Fruit fly (Drosophila melanogaster) whole organism, embryonic: Measurements from ENCODE around the gene Cpr30F.

ENCODE experiments used
- Antp ChIP-seq: fragments of 200-800 bp; sonication (Bioruptor generic); optimal IDR thresholded peaks from 3 replicates; lab custom pipeline; 2016; ENCODE audit warnings: missing biosample characterization, missing genetic modification characterization
- CG10979 ChIP-seq: fragments of 200-800 bp; sonication (Bioruptor generic); optimal IDR thresholded peaks from 2 replicates; lab custom pipeline; 2018; ENCODE audit warnings: missing biosample characterization, mild to moderate bottlenecking, missing genetic modification characterization, moderate library complexity
- CG11085 ChIP-seq: fragments of 200-800 bp; sonication (Bioruptor generic); IDR thresholded peaks from 2 replicates; pipeline ENCODE4 v1.3.6; 2022; ENCODE audit warnings: missing biosample characterization, missing genetic modification characterization
- CG16815 ChIP-seq: fragments of 200-800 bp; sonication (Bioruptor generic); optimal IDR thresholded peaks from 3 replicates; lab custom pipeline; 2017; ENCODE audit warnings: missing biosample characterization, mild to moderate bottlenecking, missing genetic modification characterization
- CG17829 ChIP-seq: fragments of 200-800 bp; optimal IDR thresholded peaks from 2 replicates; lab custom pipeline; 2019; ENCODE audit warnings: missing biosample characterization, mild to moderate bottlenecking, missing genetic modification characterization, moderate library complexity
- CG2202 ChIP-seq: fragments of 200-800 bp; sonication (Bioruptor generic); optimal IDR thresholded peaks from 2 replicates; lab custom pipeline; 2018; ENCODE audit warnings: missing biosample characterization, mild to moderate bottlenecking, missing genetic modification characterization
- CG2712 ChIP-seq: fragments of 200-800 bp; optimal IDR thresholded peaks from 3 replicates; lab custom pipeline; 2019; ENCODE audit warnings: missing biosample characterization, mild to moderate bottlenecking, missing genetic modification characterization, moderate library complexity
- CG4730 ChIP-seq: fragments of 200-800 bp; sonication (Bioruptor generic); IDR thresholded peaks from 2 replicates; pipeline ENCODE4 v1.3.6; 2022; ENCODE audit warnings: missing biosample characterization, missing genetic modification characterization
- CG6254 ChIP-seq: fragments of 200-800 bp; sonication (Bioruptor generic); optimal IDR thresholded peaks from 3 replicates; lab custom pipeline; 2017; ENCODE audit warnings: mild to moderate bottlenecking, missing biosample characterization, missing genetic modification reagents, missing genetic modification characterization
- CG6791 ChIP-seq: fragments of 200-800 bp; sonication (Bioruptor generic); IDR thresholded peaks from 3 replicates; pipeline ENCODE4 v1.3.6; 2022; ENCODE audit warnings: missing biosample characterization, missing genetic modification characterization; ENCODE audit not compliant: partially characterized antibody
- CG7928 ChIP-seq: fragments of 200-800 bp; sonication (Bioruptor generic); optimal IDR thresholded peaks from 2 replicates; lab custom pipeline; 2017; ENCODE audit warnings: missing biosample characterization, mild to moderate bottlenecking, missing genetic modification characterization
- CG8765 ChIP-seq: fragments of 200-800 bp; sonication (Bioruptor generic); IDR thresholded peaks from 2 replicates; pipeline ENCODE4 v1.3.6; 2022; ENCODE audit warnings: missing biosample characterization, missing genetic modification characterization
- CkIIα-i1 ChIP-seq: fragments of 200-800 bp; sonication (Bioruptor generic); IDR thresholded peaks from 2 replicates; pipeline ENCODE4 v1.3.6; 2022; ENCODE audit warnings: missing biosample characterization, missing genetic modification characterization
- Ets97D ChIP-seq: fragments of 200-800 bp; sonication (Bioruptor generic); optimal IDR thresholded peaks from 3 replicates; lab custom pipeline; 2016; ENCODE audit warnings: missing biosample characterization, missing genetic modification characterization
- Fer3 ChIP-seq: fragments of 200-800 bp; sonication (Bioruptor generic); optimal IDR thresholded peaks from 2 replicates; lab custom pipeline; 2018; ENCODE audit warnings: missing biosample characterization, mild to moderate bottlenecking, missing genetic modification characterization, moderate library complexity
- NFAT ChIP-seq: fragments of 200-800 bp; sonication (Bioruptor generic); IDR thresholded peaks from 2 replicates; pipeline ENCODE4 v1.3.6; 2022; ENCODE audit warnings: missing biosample characterization, missing genetic modification characterization
- Oaz ChIP-seq: fragments of 200-800 bp; sonication (Bioruptor generic); IDR thresholded peaks from 2 replicates; pipeline ENCODE4 v1.3.6; 2022; ENCODE audit warnings: missing biosample characterization, missing genetic modification characterization
- Ptx1 ChIP-seq: fragments of 200-800 bp; sonication (Bioruptor generic); IDR thresholded peaks from 2 replicates; pipeline ENCODE4 v1.3.6; 2022; ENCODE audit warnings: missing biosample characterization, missing genetic modification characterization
- Ravus ChIP-seq: fragments of 200-800 bp; sonication (Bioruptor generic); IDR thresholded peaks from 2 replicates; pipeline ENCODE4 v1.3.6; 2022; ENCODE audit warnings: missing biosample characterization, missing genetic modification characterization
- Sox102F ChIP-seq: fragments of 200-800 bp; sonication (Bioruptor generic); optimal IDR thresholded peaks from 2 replicates; lab custom pipeline; 2018; ENCODE audit warnings: missing biosample characterization, mild to moderate bottlenecking, missing genetic modification characterization, moderate library complexity
- amos ChIP-seq: fragments of 200-800 bp; sonication (Bioruptor generic); IDR thresholded peaks from 2 replicates; pipeline ENCODE4 v1.3.6; 2022; ENCODE audit warnings: missing biosample characterization, missing genetic modification characterization; ENCODE audit not compliant: partially characterized antibody
- bigmax ChIP-seq: fragments of 200-800 bp; sonication (Bioruptor generic); optimal IDR thresholded peaks from 2 replicates; lab custom pipeline; 2018; ENCODE audit warnings: missing biosample characterization, mild to moderate bottlenecking, missing genetic modification characterization
- cato ChIP-seq: fragments of 200-800 bp; sonication (Bioruptor generic); optimal IDR thresholded peaks from 2 replicates; lab custom pipeline; 2016; ENCODE audit warnings: missing biosample characterization, missing genetic modification characterization, borderline replicate concordance
- chm ChIP-seq: fragments of 200-800 bp; sonication (Bioruptor generic); IDR thresholded peaks from 2 replicates; pipeline ENCODE4 v1.3.6; 2022; ENCODE audit warnings: missing biosample characterization, missing genetic modification characterization
- da ChIP-seq: fragments of 200-800 bp; sonication (Bioruptor generic); optimal IDR thresholded peaks from 2 replicates; lab custom pipeline; 2016; ENCODE audit warnings: missing biosample characterization, missing genetic modification characterization
- danr ChIP-seq: fragments of 200-800 bp; sonication (Bioruptor generic); IDR thresholded peaks from 2 replicates; pipeline ENCODE4 v1.3.6; 2022; ENCODE audit warnings: missing biosample characterization, missing genetic modification characterization
- dmrt11E ChIP-seq: fragments of 200-800 bp; sonication (Bioruptor generic); optimal IDR thresholded peaks from 3 replicates; lab custom pipeline; 2018; ENCODE audit warnings: missing biosample characterization, mild to moderate bottlenecking, missing genetic modification characterization, moderate library complexity
- dysf ChIP-seq: fragments of 200-800 bp; sonication (Bioruptor generic); IDR thresholded peaks from 3 replicates; pipeline ENCODE4 v1.3.6; 2022; ENCODE audit warnings: missing biosample characterization, missing genetic modification characterization
- emc ChIP-seq: fragments of 200-800 bp; sonication (Bioruptor generic); optimal IDR thresholded peaks from 2 replicates; lab custom pipeline; 2016; ENCODE audit warnings: missing biosample characterization, missing genetic modification characterization
- eyg ChIP-seq: fragments of 200-800 bp; sonication (Bioruptor generic); optimal IDR thresholded peaks from 3 replicates; lab custom pipeline; 2016; ENCODE audit warnings: missing biosample characterization, missing genetic modification characterization
- grn ChIP-seq: fragments of 200-800 bp; sonication (Bioruptor generic); optimal IDR thresholded peaks from 3 replicates; lab custom pipeline; 2017; ENCODE audit warnings: missing biosample characterization, missing genetic modification characterization
- hb ChIP-seq: fragments of 200-800 bp; sonication (Bioruptor generic); IDR thresholded peaks from 3 replicates; pipeline ENCODE4 v1.3.6; 2022; ENCODE audit warnings: missing biosample characterization, missing genetic modification characterization; ENCODE audit not compliant: partially characterized antibody
- lov ChIP-seq, 2 experiments: fragments of 200-800 bp in 1 of 2; fragments of >200 bp in 1 of 2; sonication (Bioruptor generic) in 1 of 2; IDR thresholded peaks in 1 of 2; optimal IDR thresholded peaks in 1 of 2; 2 replicates in 1 of 2; 3 replicates in 1 of 2; pipeline versions ENCODE4 v1.3.6 to Lab custom; 2017 to 2022; ENCODE audit warnings: missing biosample characterization in 1 of 2, missing genetic modification characterization in 1 of 2
- luna ChIP-seq: fragments of 200-800 bp; sonication (Bioruptor generic); optimal IDR thresholded peaks from 2 replicates; lab custom pipeline; 2016; ENCODE audit warnings: missing biosample characterization, missing genetic modification characterization
- nom ChIP-seq: fragments of 200-800 bp; sonication (Bioruptor generic); optimal IDR thresholded peaks from 2 replicates; lab custom pipeline; 2017; ENCODE audit warnings: missing biosample characterization, missing genetic modification characterization, mild to moderate bottlenecking, moderate library complexity, missing genetic modification reagents
- pfk ChIP-seq: fragments of 200-800 bp; sonication (Bioruptor generic); optimal IDR thresholded peaks from 2 replicates; lab custom pipeline; 2018; ENCODE audit warnings: missing biosample characterization, mild to moderate bottlenecking, missing genetic modification characterization, moderate library complexity
- ranshi ChIP-seq: fragments of 200-800 bp; sonication (Bioruptor generic); IDR thresholded peaks from 2 replicates; pipeline ENCODE4 v1.3.6; 2022; ENCODE audit warnings: missing biosample characterization, missing genetic modification characterization
- ro ChIP-seq: fragments of 200-800 bp; sonication (Bioruptor generic); IDR thresholded peaks from 2 replicates; pipeline ENCODE4 v1.3.6; 2022; ENCODE audit warnings: missing biosample characterization, missing genetic modification characterization
- sens ChIP-seq: fragments of 200-800 bp; sonication (Bioruptor generic); peaks from one replicate; lab custom pipeline; 2016; ENCODE audit warnings: missing biosample characterization, missing genetic modification characterization
- tll ChIP-seq, 2 experiments: fragments of 200-800 bp in 1 of 2; fragments of >200 bp in 1 of 2; sonication (Bioruptor generic) in 1 of 2; optimal IDR thresholded peaks; 2 replicates each; lab custom pipeline; 2017 to 2019; ENCODE audit warnings: missing biosample characterization in 2 of 2, missing genetic modification characterization in 2 of 2, mild to moderate bottlenecking in 1 of 2, moderate library complexity in 1 of 2
- tna ChIP-seq: fragments of 200-800 bp; sonication (Bioruptor generic); IDR thresholded peaks from 2 replicates; pipeline ENCODE4 v1.3.6; 2022; ENCODE audit warnings: missing biosample characterization, missing genetic modification characterization; ENCODE audit not compliant: partially characterized antibody

Gene Cpr30F

dm6 chr2L:9933063-9933462 lies at the start of gene Cpr30F:
Cpr30F (minus strand) TSS chr2L:9933163.
- TF ChIP-seq Ptx1 (GFP tag; lab: Robert Waterston, UW) (no peak), danr (no peak), ranshi (GFP tag; lab: Robert Waterston, UW) (no peak), hb (no peak), Sox102F (no peak)

DNA sequence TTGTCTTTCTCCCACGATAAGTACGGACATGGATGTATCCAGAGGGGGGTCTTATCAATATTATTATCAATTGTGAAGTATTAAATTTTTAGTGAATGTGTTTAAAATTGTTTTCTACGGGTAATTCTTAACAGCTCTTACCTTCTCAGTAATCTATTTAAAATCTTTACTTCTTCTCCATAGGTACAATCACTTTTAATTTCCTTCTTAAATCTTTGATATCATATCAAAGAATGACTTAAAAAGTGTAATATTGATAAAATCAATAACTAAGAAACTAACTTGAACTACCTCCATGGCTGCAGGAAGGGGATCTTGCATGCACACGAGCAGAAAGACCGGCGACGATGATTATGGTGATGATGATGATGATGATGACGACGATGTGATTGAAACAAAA lies 49.6 kb upstream of the Cpr30F start:
- TF ChIP-seq tll (GFP tag; optimal IDR thresholded peaks at IDR 0.05; lab: Kevin White, UChicago): no peak
- TF ChIP-seq CG16815: no peak
- no peak for TF ChIP-seq CkIIα-i1 (GFP tag; lab: Robert Waterston, UW)
- no peak for TF ChIP-seq CG6791 (GFP tag; lab: Robert Waterston, UW)
- no peak for TF ChIP-seq Oaz
- no peak for TF ChIP-seq amos (GFP tag; lab: Robert Waterston, UW)
- TF ChIP-seq emc: no peak
- TF ChIP-seq CG6254 (GFP tag; lab: Kevin White, UChicago): no peak
- no peak for TF ChIP-seq CG4730 (GFP tag; lab: Robert Waterston, UW)
- peak; percentile 2 for TF ChIP-seq CG10979
- TF ChIP-seq sens (GFP tag; lab: Kevin White, UChicago): peak; percentile 51
- TF ChIP-seq Ets97D (GFP tag; lab: Kevin White, UChicago): no peak
- no peak for TF ChIP-seq CG2202
- no peak for TF ChIP-seq dysf (GFP tag; lab: Robert Waterston, UW)
- TF ChIP-seq tna: no peak
- TF ChIP-seq CG11085 (GFP tag; lab: Robert Waterston, UW): no peak
- TF ChIP-seq cato (GFP tag; lab: Kevin White, UChicago): no peak
- TF ChIP-seq CG7928 (GFP tag; lab: Kevin White, UChicago): no peak
- no peak for TF ChIP-seq da
- TF ChIP-seq Ravus: no peak
- TF ChIP-seq Antp (GFP tag; lab: Kevin White, UChicago): no peak
- TF ChIP-seq lov (optimal IDR thresholded peaks at IDR 0.05; lab: Kevin White, UChicago): no peak
- TF ChIP-seq lov (GFP tag; IDR thresholded peaks at IDR 0.05; lab: Robert Waterston, UW): no peak
- no peak for TF ChIP-seq ro (GFP tag; lab: Robert Waterston, UW)
- no peak for TF ChIP-seq eyg (GFP tag; lab: Kevin White, UChicago)
- peak; percentile 5 for TF ChIP-seq CG2712 (tag; lab: Kevin White, UChicago)
- no peak for TF ChIP-seq NFAT (GFP tag; lab: Robert Waterston, UW)
- TF ChIP-seq nom (GFP tag; lab: Kevin White, UChicago): peak; percentile 48
- no peak for TF ChIP-seq luna
- no peak for TF ChIP-seq Fer3 (tag; lab: Kevin White, UChicago)
- TF ChIP-seq grn (GFP tag; lab: Kevin White, UChicago): no peak
- no peak for TF ChIP-seq CG17829 (tag; lab: Kevin White, UChicago)
- TF ChIP-seq chm (GFP tag; lab: Robert Waterston, UW): no peak
- no peak for TF ChIP-seq bigmax (GFP tag; lab: Kevin White, UChicago)

DNA sequence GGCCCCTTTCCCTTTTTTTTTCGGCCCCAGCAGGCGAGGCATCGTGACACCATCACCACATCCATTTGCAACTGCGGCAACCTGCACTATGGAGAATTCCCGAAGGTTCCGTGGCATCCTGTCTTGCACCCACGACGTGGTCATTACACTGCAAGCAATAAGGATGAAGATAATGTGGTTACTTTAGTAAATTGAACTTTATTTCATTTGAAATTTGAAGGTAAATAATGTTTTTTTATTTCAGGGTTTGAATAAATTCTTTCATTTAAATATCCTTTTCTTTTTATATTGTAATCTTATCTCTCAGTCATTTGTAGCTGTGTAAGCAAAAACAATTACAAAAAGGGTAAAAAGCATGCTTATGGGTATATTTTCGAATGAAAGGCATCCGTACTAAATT lies 48.8 kb upstream of the Cpr30F start:
- TF ChIP-seq danr (no peak), dmrt11E (tag; lab: Kevin White, UChicago) (peak; percentile 7), CG8765 (GFP tag; lab: Robert Waterston, UW) (0 out of 2 replicates have a peak, but pooled peaks have one; percentile 45), CG10979 (peak; percentile 31), CG2712 (tag; lab: Kevin White, UChicago) (peak; percentile 8), sens (GFP tag; lab: Kevin White, UChicago) (peak; percentile 45), pfk (GFP tag; lab: Kevin White, UChicago) (no peak)
